Fruit fly (Drosophila melanogaster) whole organism, embryonic: ENCODE data around the gene ArfGAP3.
"Not testable (repeated sequence)": the region's sequence is repeated elsewhere in the genome, so short reads cannot be mapped to it uniquely, and the experiment has no call there.

Source experiments
- Adf1 ChIP-seq: fragments of 200-800 bp; sonication (Bioruptor generic); IDR thresholded peaks from 2 replicates; pipeline ENCODE4 v1.3.6; 2022; ENCODE audit warnings: missing biosample characterization, missing genetic modification characterization
- CG10267 ChIP-seq: fragments of 200-800 bp; sonication (Bioruptor generic); optimal IDR thresholded peaks from 2 replicates; lab custom pipeline; 2018; ENCODE audit warnings: missing biosample characterization, mild to moderate bottlenecking, missing genetic modification characterization, moderate library complexity
- CG13287 ChIP-seq: fragments of 200-800 bp; sonication (Bioruptor generic); IDR thresholded peaks from 2 replicates; pipeline ENCODE4 v1.3.6; 2022; ENCODE audit warnings: missing biosample characterization, missing genetic modification characterization; ENCODE audit not compliant: partially characterized antibody
- CG15269 ChIP-seq: fragments of 200-800 bp; sonication (Bioruptor generic); optimal IDR thresholded peaks from 2 replicates; lab custom pipeline; 2018; ENCODE audit warnings: missing biosample characterization, mild to moderate bottlenecking, missing genetic modification characterization, moderate library complexity
- CG16815 ChIP-seq: fragments of 200-800 bp; sonication (Bioruptor generic); optimal IDR thresholded peaks from 3 replicates; lab custom pipeline; 2017; ENCODE audit warnings: missing biosample characterization, mild to moderate bottlenecking, missing genetic modification characterization
- CG1832 ChIP-seq: fragments of 200-800 bp; sonication (Bioruptor generic); optimal IDR thresholded peaks from 2 replicates; lab custom pipeline; 2017; ENCODE audit warnings: missing biosample characterization, mild to moderate bottlenecking, missing genetic modification characterization, inconsistent platforms
- CG18476 ChIP-seq: fragments of 200-800 bp; sonication (Bioruptor generic); optimal IDR thresholded peaks from 2 replicates; lab custom pipeline; 2016; ENCODE audit warnings: missing biosample characterization, mild to moderate bottlenecking, missing genetic modification characterization
- CG2199 ChIP-seq: fragments of 200-800 bp; sonication (Bioruptor generic); IDR thresholded peaks from 3 replicates; pipeline ENCODE4 v1.3.6; 2022; ENCODE audit warnings: missing biosample characterization, missing genetic modification characterization
- CG2712 ChIP-seq: fragments of 200-800 bp; optimal IDR thresholded peaks from 3 replicates; lab custom pipeline; 2019; ENCODE audit warnings: missing biosample characterization, mild to moderate bottlenecking, missing genetic modification characterization, moderate library complexity
- CG30020 ChIP-seq: fragments of 200-800 bp; optimal IDR thresholded peaks from 2 replicates; lab custom pipeline; 2019; ENCODE audit warnings: missing biosample characterization, mild to moderate bottlenecking, missing genetic modification characterization, moderate library complexity
- CG33557 ChIP-seq: fragments of 200-800 bp; sonication (Bioruptor generic); optimal IDR thresholded peaks from 2 replicates; lab custom pipeline; 2019; ENCODE audit warnings: missing biosample characterization, mild to moderate bottlenecking, missing genetic modification characterization, moderate library complexity
- CG6689 ChIP-seq: fragments of 200-800 bp; sonication (Bioruptor generic); IDR thresholded peaks from 2 replicates; pipeline ENCODE4 v1.3.6; 2022; ENCODE audit warnings: missing biosample characterization, missing genetic modification characterization
- CG7357 ChIP-seq: fragments of 200-800 bp; sonication (Bioruptor generic); IDR thresholded peaks from 3 replicates; pipeline ENCODE4 v1.3.6; 2022; ENCODE audit warnings: missing biosample characterization, missing genetic modification characterization
- D19B ChIP-seq: fragments of 200-800 bp; sonication (Bioruptor generic); optimal IDR thresholded peaks from 2 replicates; lab custom pipeline; 2017; ENCODE audit warnings: missing biosample characterization, mild to moderate bottlenecking, missing genetic modification characterization
- Deaf1 ChIP-seq: fragments of 200-800 bp; optimal IDR thresholded peaks from 3 replicates; lab custom pipeline; 2019; ENCODE audit warnings: missing biosample characterization, mild to moderate bottlenecking, missing genetic modification characterization, moderate library complexity
- Dll ChIP-seq: fragments of 200-800 bp; sonication (Bioruptor generic); IDR thresholded peaks from 4 replicates; pipeline ENCODE4 v1.3.6; 2022; ENCODE audit warnings: missing biosample characterization, missing genetic modification characterization; ENCODE audit not compliant: partially characterized antibody
- Doc3 ChIP-seq: fragments of 200-800 bp; sonication (Bioruptor generic); IDR thresholded peaks from 3 replicates; pipeline ENCODE4 v1.3.6; 2022; ENCODE audit warnings: missing biosample characterization, missing genetic modification characterization; ENCODE audit not compliant: partially characterized antibody
- MTF-1 ChIP-seq: fragments of 200-800 bp; sonication (Bioruptor generic); optimal IDR thresholded peaks from 2 replicates; lab custom pipeline; 2018; ENCODE audit warnings: missing biosample characterization, mild to moderate bottlenecking, missing genetic modification characterization, borderline replicate concordance
- Med ChIP-seq: fragments of 200-800 bp; sonication (Bioruptor generic); peaks from one replicate; lab custom pipeline; 2016; ENCODE audit warnings: missing biosample characterization, missing genetic modification characterization, mild to moderate bottlenecking, inconsistent platforms, moderate library complexity
- Nf-YB ChIP-seq: fragments of 200-800 bp; sonication (Bioruptor generic); optimal IDR thresholded peaks from 3 replicates; lab custom pipeline; 2019; ENCODE audit warnings: missing biosample characterization, mild to moderate bottlenecking, missing genetic modification characterization, moderate library complexity
- Rfx ChIP-seq: fragments of 200-800 bp; sonication (Bioruptor generic); IDR thresholded peaks from 2 replicates; pipeline ENCODE4 v1.3.6; 2022; ENCODE audit warnings: missing biosample characterization, missing genetic modification characterization
- Trl ChIP-seq, 3 experiments: fragments of >200 bp in 2 of 3; fragments of 200-800 bp in 1 of 3; sonication (Bioruptor generic) in 1 of 3; optimal IDR thresholded peaks; 2 replicates in 1 of 3; 3 replicates in 2 of 3; lab custom pipeline; 2016 to 2017; ENCODE audit warnings: missing biosample characterization in 1 of 3, missing genetic modification characterization in 1 of 3
- cg ChIP-seq: fragments of 200-800 bp; sonication (Bioruptor generic); optimal IDR thresholded peaks from 3 replicates; lab custom pipeline; 2019; ENCODE audit warnings: missing biosample characterization, mild to moderate bottlenecking, missing genetic modification characterization, moderate library complexity
- chinmo ChIP-seq: fragments of 200-800 bp; sonication (Bioruptor generic); IDR thresholded peaks from 4 replicates; pipeline ENCODE4 v1.3.6; 2022; ENCODE audit warnings: missing biosample characterization, missing genetic modification characterization; ENCODE audit not compliant: partially characterized antibody
- ewg ChIP-seq: fragments of 200-800 bp; sonication (Bioruptor generic); optimal IDR thresholded peaks from 3 replicates; lab custom pipeline; 2017; ENCODE audit warnings: mild to moderate bottlenecking, missing biosample characterization, missing genetic modification reagents, missing genetic modification characterization
- grau ChIP-seq: fragments of 200-800 bp; optimal IDR thresholded peaks from 3 replicates; lab custom pipeline; 2019; ENCODE audit warnings: missing biosample characterization, mild to moderate bottlenecking, missing genetic modification characterization, moderate library complexity
- lmd ChIP-seq: fragments of 200-800 bp; sonication (Bioruptor generic); IDR thresholded peaks from 2 replicates; pipeline ENCODE4 v1.3.6; 2022; ENCODE audit warnings: missing biosample characterization, missing genetic modification characterization
- pan ChIP-seq, 4 experiments: fragments of >200 bp in 3 of 4; fragments of 200-800 bp in 1 of 4; sonication (Bioruptor generic) in 1 of 4; optimal IDR thresholded peaks in 3 of 4; IDR thresholded peaks in 1 of 4; 2 replicates each; pipeline versions ENCODE4 v1.3.6 to Lab custom; 2017 to 2022; ENCODE audit warnings: missing biosample characterization in 2 of 4, missing genetic modification characterization in 2 of 4, mixed read lengths in 1 of 4
- pros ChIP-seq: fragments of 200-800 bp; sonication (Bioruptor generic); optimal IDR thresholded peaks from 3 replicates; lab custom pipeline; 2019; ENCODE audit warnings: missing biosample characterization, mild to moderate bottlenecking, missing genetic modification characterization, moderate library complexity
- rib ChIP-seq: fragments of 200-800 bp; sonication (Bioruptor generic); IDR thresholded peaks from 2 replicates; pipeline ENCODE4 v1.3.6; 2022; ENCODE audit warnings: missing biosample characterization, missing genetic modification characterization
- stwl ChIP-seq: fragments of 200-800 bp; sonication (Bioruptor generic); optimal IDR thresholded peaks from 3 replicates; lab custom pipeline; 2018; ENCODE audit warnings: missing biosample characterization, mild to moderate bottlenecking, missing genetic modification characterization, moderate library complexity
- tll ChIP-seq, 2 experiments: fragments of 200-800 bp in 1 of 2; fragments of >200 bp in 1 of 2; sonication (Bioruptor generic) in 1 of 2; optimal IDR thresholded peaks; 2 replicates each; lab custom pipeline; 2017 to 2019; ENCODE audit warnings: missing biosample characterization in 2 of 2, missing genetic modification characterization in 2 of 2, mild to moderate bottlenecking in 1 of 2, moderate library complexity in 1 of 2
- twi ChIP-seq: fragments of 200-800 bp; optimal IDR thresholded peaks from 2 replicates; lab custom pipeline; 2019; ENCODE audit warnings: missing biosample characterization, mild to moderate bottlenecking, missing genetic modification characterization, moderate library complexity

Gene ArfGAP3

dm6 chr3L:22724046-22724771 lies 6.8 kb upstream of the ArfGAP3 start (continued):
- TF ChIP-seq Adf1 (GFP tag; lab: Robert Waterston, UW) (0 out of 2 replicates have a peak, but pooled peaks have one; percentile 27), grau (tag; lab: Kevin White, UChicago) (no peak), CG33557 (GFP tag; lab: Kevin White, UChicago) (no peak), pros (GFP tag; lab: Kevin White, UChicago) (peak; percentile 90), stwl (tag; lab: Kevin White, UChicago) (peak; percentile 59), cg (GFP tag; lab: Kevin White, UChicago) (peak; percentile 2), Rfx (GFP tag; lab: Robert Waterston, UW) (peak; percentile 16; the same call in 1 of the 2 replicates), CG1832 (peak; percentile 30), CG30020 (tag; lab: Kevin White, UChicago) (peak; percentile 3), lmd (GFP tag; lab: Robert Waterston, UW) (no peak), Med (peak; percentile 70), D19B (GFP tag; lab: Kevin White, UChicago) (peak; percentile 62), Deaf1 (tag; lab: Kevin White, UChicago) (peak; percentile 76), chinmo (GFP tag; lab: Robert Waterston, UW) (0 out of 4 replicates have a peak, but pooled peaks have one; percentile 39), Dll (GFP tag; lab: Robert Waterston, UW) (0 out of 4 replicates have a peak, but pooled peaks have one; percentile 27), tll (GFP tag; optimal IDR thresholded peaks at IDR 0.05; lab: Kevin White, UChicago) (peak in 1 of 2 experiments; percentile 59), CG16815 (GFP tag; lab: Kevin White, UChicago) (no peak), ewg (GFP tag; lab: Kevin White, UChicago) (peak; percentile 13), twi (tag; lab: Kevin White, UChicago) (peak; percentile 87), CG18476 (GFP tag; lab: Kevin White, UChicago) (no peak), CG13287 (GFP tag; lab: Robert Waterston, UW) (peak; percentile 36), Nf-YB (peak; percentile 97), CG2199 (GFP tag; lab: Robert Waterston, UW) (peak; percentile 75; the same call in 1 of the 3 replicates), CG2712 (tag; lab: Kevin White, UChicago) (peak; percentile 1), CG15269 (no peak), CG10267 (tag; lab: Kevin White, UChicago) (peak; percentile 58), CG7357 (peak; percentile 33; the same call in 1 of the 3 replicates)

dm6 chr3L:22721991-22722390 lies 4.6 kb upstream of the ArfGAP3 start, which contains the start of gene CG14451:
Gene CG14451 (minus strand): TSS chr3L:22722091.
- TF ChIP-seq MTF-1 (GFP tag; lab: Kevin White, UChicago) (no peak), stwl (tag; lab: Kevin White, UChicago) (peak; percentile 67), pan (optimal IDR thresholded peaks at IDR 0.05; lab: Kevin White, UChicago) (no peak), pan (GFP tag; optimal IDR thresholded peaks at IDR 0.05 in 1 of 2, IDR thresholded peaks at IDR 0.05 in 1 of 2) (no peak), CG2199 (GFP tag; lab: Robert Waterston, UW) (0 out of 3 replicates have a peak, but pooled peaks have one; percentile 41), CG10267 (tag; lab: Kevin White, UChicago) (peak; percentile 12)

dm6 chr3L:22720694-22721270 lies 3.4 kb upstream of the ArfGAP3 start, which contains the start of gene mael:
Gene mael (plus strand): TSS chr3L:22721203.
- TF ChIP-seq CG6689 (GFP tag; lab: Robert Waterston, UW) (peak; percentile 71), chinmo (GFP tag; lab: Robert Waterston, UW) (0 out of 4 replicates have a peak, but pooled peaks have one; percentile 33), Doc3 (0 out of 3 replicates have a peak, but pooled peaks have one; percentile 6), Trl (optimal IDR thresholded peaks at IDR 0.05; lab: Kevin White, UChicago) (peak; percentile 42 to 82), rib (GFP tag; lab: Robert Waterston, UW) (0 out of 2 replicates have a peak, but pooled peaks have one; percentile 13), cg (GFP tag; lab: Kevin White, UChicago) (peak; percentile 65), CG10267 (tag; lab: Kevin White, UChicago) (peak; percentile 36), stwl (tag; lab: Kevin White, UChicago) (peak; percentile 39), Dll (GFP tag; lab: Robert Waterston, UW) (0 out of 4 replicates have a peak, but pooled peaks have one; percentile 18)
- not testable (repeated sequence) for TF ChIP-seq Trl (GFP tag; optimal IDR thresholded peaks at IDR 0.05; lab: Kevin White, UChicago)
